Worm (Caenorhabditis elegans) whole organism, L4 larva: ENCODE data around the gene F17E9.15.

ENCODE experiments used
- jun-1 ChIP-seq: fragments of 150-350 bp; optimal IDR thresholded peaks from 2 replicates; lab custom pipeline; 2014; ENCODE audit warnings: missing biosample characterization, missing genetic modification reagents, missing genetic modification characterization
- lin-39 ChIP-seq: fragments of 150-350 bp; optimal IDR thresholded peaks from 2 replicates; lab custom pipeline; 2014; ENCODE audit warnings: missing biosample characterization, missing genetic modification reagents, missing genetic modification characterization
- lsy-2 ChIP-seq, 2 experiments: fragments of 150-350 bp in 1 of 2; sonication (generic microtip) in 1 of 2; optimal IDR thresholded peaks; 2 replicates each; lab custom pipeline; 2014 to 2017; ENCODE audit warnings: missing biosample characterization in 2 of 2, missing genetic modification characterization in 2 of 2
- nhr-11 ChIP-seq: fragments of 150-350 bp; optimal IDR thresholded peaks from 2 replicates; lab custom pipeline; 2014; ENCODE audit warnings: missing biosample characterization, missing genetic modification characterization
- snpc-4 ChIP-seq: fragments of 150-350 bp; optimal IDR thresholded peaks from 2 replicates; lab custom pipeline; 2014; ENCODE audit warnings: missing biosample characterization, missing genetic modification characterization
- unc-39 ChIP-seq: sonication (generic microtip); optimal IDR thresholded peaks from 2 replicates; lab custom pipeline; 2017; ENCODE audit warnings: missing biosample characterization, missing genetic modification characterization

ce11 chrIV:8333554-8333953, 13.7 kb upstream of the F17E9.15 start:
- TF ChIP-seq lsy-2 (tag; optimal IDR thresholded peaks at IDR 0.05; lab: Kevin White, UChicago) (no peak), snpc-4 (tag; lab: Kevin White, UChicago) (no peak), nhr-11 (tag; lab: Kevin White, UChicago) (no peak), jun-1 (tag; lab: Kevin White, UChicago) (no peak), lin-39 (tag; lab: Kevin White, UChicago) (no peak), unc-39 (no peak)
